Fruit fly (Drosophila melanogaster) whole organism, embryonic: Measurements from ENCODE around the gene Cpr65Ea.

Source experiments
- CG10147 ChIP-seq: fragments of 200-800 bp; sonication (Bioruptor generic); optimal IDR thresholded peaks from 2 replicates; lab custom pipeline; 2019; ENCODE audit warnings: missing biosample characterization, mild to moderate bottlenecking, missing genetic modification characterization, moderate library complexity
- CG10366 ChIP-seq: fragments of 200-800 bp; sonication (Bioruptor generic); IDR thresholded peaks from 2 replicates; pipeline ENCODE4 v1.3.6; 2022; ENCODE audit warnings: missing biosample characterization, missing genetic modification characterization
- CG11247 ChIP-seq: fragments of 200-800 bp; sonication (Bioruptor generic); IDR thresholded peaks from 2 replicates; pipeline ENCODE4 v1.3.6; 2022; ENCODE audit warnings: missing biosample characterization, missing genetic modification characterization
- CG12104 ChIP-seq: fragments of 200-800 bp; sonication (Bioruptor generic); optimal IDR thresholded peaks from 3 replicates; lab custom pipeline; 2016; ENCODE audit warnings: missing biosample characterization, missing genetic modification characterization
- CG12155 ChIP-seq: fragments of 200-800 bp; sonication (Bioruptor generic); optimal IDR thresholded peaks from 3 replicates; lab custom pipeline; 2016; ENCODE audit warnings: missing biosample characterization, missing genetic modification characterization
- CG13123 ChIP-seq: fragments of 200-800 bp; sonication (Bioruptor generic); optimal IDR thresholded peaks from 2 replicates; lab custom pipeline; 2016; ENCODE audit warnings: missing biosample characterization, missing genetic modification characterization
- CG13624 ChIP-seq: fragments of 200-800 bp; sonication (Bioruptor generic); optimal IDR thresholded peaks from 2 replicates; lab custom pipeline; 2016; ENCODE audit warnings: missing biosample characterization, missing genetic modification characterization
- CG17186 ChIP-seq: fragments of 200-800 bp; sonication (Bioruptor generic); optimal IDR thresholded peaks from 3 replicates; lab custom pipeline; 2017; ENCODE audit warnings: missing biosample characterization, missing genetic modification reagents, missing genetic modification characterization
- CG17328 ChIP-seq: fragments of 200-800 bp; sonication (Bioruptor generic); IDR thresholded peaks from 2 replicates; pipeline ENCODE4 v1.3.6; 2022; ENCODE audit warnings: missing biosample characterization, missing genetic modification characterization
- CG17385 ChIP-seq: fragments of 200-800 bp; sonication (Bioruptor generic); optimal IDR thresholded peaks from 3 replicates; lab custom pipeline; 2018; ENCODE audit warnings: missing biosample characterization, mild to moderate bottlenecking, missing genetic modification characterization
- CG17612 ChIP-seq: fragments of 200-800 bp; sonication (Bioruptor generic); IDR thresholded peaks from 2 replicates; pipeline ENCODE4 v1.3.6; 2022; ENCODE audit warnings: missing biosample characterization, missing genetic modification characterization
- CG1792 ChIP-seq: fragments of 200-800 bp; sonication (Bioruptor generic); optimal IDR thresholded peaks from 2 replicates; lab custom pipeline; 2016; ENCODE audit warnings: missing biosample characterization, missing genetic modification characterization
- CG3163 ChIP-seq: fragments of 200-800 bp; sonication (Bioruptor generic); optimal IDR thresholded peaks from 3 replicates; lab custom pipeline; 2016; ENCODE audit warnings: missing biosample characterization, missing genetic modification characterization
- CG4328 ChIP-seq: fragments of 200-800 bp; sonication (Bioruptor generic); optimal IDR thresholded peaks from 3 replicates; lab custom pipeline; 2017; ENCODE audit warnings: missing biosample characterization, missing genetic modification reagents, missing genetic modification characterization
- CG4424 ChIP-seq: fragments of 200-800 bp; sonication (Bioruptor generic); optimal IDR thresholded peaks from 3 replicates; lab custom pipeline; 2016; ENCODE audit warnings: missing biosample characterization, missing genetic modification characterization
- CG4617 ChIP-seq: fragments of 200-800 bp; sonication (Bioruptor generic); optimal IDR thresholded peaks from 3 replicates; lab custom pipeline; 2016; ENCODE audit warnings: missing biosample characterization, missing genetic modification characterization, borderline replicate concordance
- CG4730 ChIP-seq: fragments of 200-800 bp; sonication (Bioruptor generic); IDR thresholded peaks from 2 replicates; pipeline ENCODE4 v1.3.6; 2022; ENCODE audit warnings: missing biosample characterization, missing genetic modification characterization
- CG5245 ChIP-seq: fragments of 200-800 bp; sonication (Bioruptor generic); optimal IDR thresholded peaks from 3 replicates; lab custom pipeline; 2016; ENCODE audit warnings: missing biosample characterization, missing genetic modification characterization
- CG6654 ChIP-seq: fragments of 200-800 bp; sonication (Bioruptor generic); optimal IDR thresholded peaks from 2 replicates; lab custom pipeline; 2017; ENCODE audit warnings: missing biosample characterization, mild to moderate bottlenecking, missing genetic modification characterization
- CG6854 ChIP-seq: fragments of 200-800 bp; sonication (Bioruptor generic); optimal IDR thresholded peaks from 3 replicates; lab custom pipeline; 2017; ENCODE audit warnings: missing biosample characterization, mild to moderate bottlenecking, missing genetic modification characterization
- CG7372 ChIP-seq: fragments of 200-800 bp; sonication (Bioruptor generic); IDR thresholded peaks from 2 replicates; pipeline ENCODE4 v1.3.6; 2022; ENCODE audit warnings: missing biosample characterization, missing genetic modification characterization
- Chrac-16 ChIP-seq: fragments of 200-800 bp; sonication (Bioruptor generic); optimal IDR thresholded peaks from 3 replicates; lab custom pipeline; 2016; ENCODE audit warnings: missing biosample characterization, missing genetic modification characterization
- CoRest ChIP-seq: fragments of 200-800 bp; sonication (Bioruptor generic); optimal IDR thresholded peaks from 3 replicates; lab custom pipeline; 2018; ENCODE audit warnings: missing biosample characterization, mild to moderate bottlenecking, missing genetic modification characterization, moderate library complexity
- Dfd ChIP-seq, 2 experiments: fragments of >200 bp; optimal IDR thresholded peaks; 2 replicates each; lab custom pipeline; 2017; ENCODE audit warnings: missing biosample characterization in 2 of 2, missing genetic modification characterization in 2 of 2
- Dref ChIP-seq: fragments of 200-800 bp; sonication (Bioruptor generic); IDR thresholded peaks from 2 replicates; pipeline ENCODE4 v1.3.6; 2022; ENCODE audit warnings: missing biosample characterization, missing genetic modification characterization
- Lim3 ChIP-seq: fragments of 200-800 bp; sonication (Bioruptor generic); IDR thresholded peaks from 2 replicates; pipeline ENCODE4 v1.3.6; 2022; ENCODE audit warnings: missing biosample characterization, missing genetic modification characterization
- NFAT ChIP-seq: fragments of 200-800 bp; sonication (Bioruptor generic); IDR thresholded peaks from 2 replicates; pipeline ENCODE4 v1.3.6; 2022; ENCODE audit warnings: missing biosample characterization, missing genetic modification characterization
- PHDP ChIP-seq: fragments of 200-800 bp; sonication (Bioruptor generic); optimal IDR thresholded peaks from 3 replicates; lab custom pipeline; 2018; ENCODE audit warnings: missing biosample characterization, mild to moderate bottlenecking, missing genetic modification characterization, moderate library complexity
- Spps ChIP-seq: fragments of 200-800 bp; sonication (Bioruptor generic); optimal IDR thresholded peaks from 2 replicates; lab custom pipeline; 2018; ENCODE audit warnings: missing biosample characterization, mild to moderate bottlenecking, missing genetic modification characterization
- ato ChIP-seq: fragments of 200-800 bp; sonication (Bioruptor generic); IDR thresholded peaks from 2 replicates; pipeline ENCODE4 v1.3.6; 2022; ENCODE audit warnings: missing biosample characterization, missing genetic modification characterization; ENCODE audit not compliant: partially characterized antibody
- br ChIP-seq: fragments of >200 bp; optimal IDR thresholded peaks from 2 replicates; lab custom pipeline; 2017
- chif ChIP-seq, 2 experiments: fragments of 200-800 bp; sonication (Bioruptor generic); optimal IDR thresholded peaks; 3 replicates each; lab custom pipeline; 2016; ENCODE audit warnings: missing biosample characterization in 2 of 2, missing genetic modification characterization in 2 of 2
- chn ChIP-seq: fragments of 200-800 bp; sonication (Bioruptor generic); optimal IDR thresholded peaks from 2 replicates; lab custom pipeline; 2016; ENCODE audit warnings: missing biosample characterization, missing genetic modification characterization
- exex ChIP-seq: fragments of 200-800 bp; sonication (Bioruptor generic); optimal IDR thresholded peaks from 4 replicates; lab custom pipeline; 2018; ENCODE audit warnings: missing biosample characterization, mild to moderate bottlenecking, missing genetic modification characterization, moderate library complexity
- fru ChIP-seq: fragments of >200 bp; optimal IDR thresholded peaks from 2 replicates; lab custom pipeline; 2017
- ftz-f1 ChIP-seq: fragments of 200-800 bp; sonication (Bioruptor generic); optimal IDR thresholded peaks from 2 replicates; lab custom pipeline; 2016; ENCODE audit warnings: missing biosample characterization, missing genetic modification characterization
- gsb ChIP-seq: fragments of 200-800 bp; sonication (Bioruptor generic); IDR thresholded peaks from 2 replicates; pipeline ENCODE4 v1.3.6; 2022; ENCODE audit warnings: missing biosample characterization, missing genetic modification characterization
- ind ChIP-seq: fragments of 200-800 bp; sonication (Bioruptor generic); optimal IDR thresholded peaks from 3 replicates; lab custom pipeline; 2016; ENCODE audit warnings: missing biosample characterization, missing genetic modification characterization
- jigr1 ChIP-seq: fragments of 200-800 bp; sonication (Bioruptor generic); IDR thresholded peaks from 3 replicates; pipeline ENCODE4 v1.3.6; 2022; ENCODE audit warnings: missing biosample characterization, missing genetic modification characterization
- kni ChIP-seq: fragments of 200-800 bp; sonication (Bioruptor generic); optimal IDR thresholded peaks from 3 replicates; lab custom pipeline; 2017; ENCODE audit warnings: mild to moderate bottlenecking, missing biosample characterization, missing genetic modification reagents, missing genetic modification characterization
- nom ChIP-seq: fragments of 200-800 bp; sonication (Bioruptor generic); optimal IDR thresholded peaks from 2 replicates; lab custom pipeline; 2017; ENCODE audit warnings: missing biosample characterization, missing genetic modification characterization, mild to moderate bottlenecking, moderate library complexity, missing genetic modification reagents
- pan ChIP-seq, 4 experiments: fragments of >200 bp in 3 of 4; fragments of 200-800 bp in 1 of 4; sonication (Bioruptor generic) in 1 of 4; optimal IDR thresholded peaks in 3 of 4; IDR thresholded peaks in 1 of 4; 2 replicates each; pipeline versions ENCODE4 v1.3.6 to Lab custom; 2017 to 2022; ENCODE audit warnings: missing biosample characterization in 2 of 4, missing genetic modification characterization in 2 of 4, mixed read lengths in 1 of 4
- sc ChIP-seq, 3 experiments: fragments of >200 bp in 2 of 3; fragments of 200-800 bp in 1 of 3; sonication (Bioruptor generic) in 1 of 3; optimal IDR thresholded peaks; 2 replicates in 2 of 3; 3 replicates in 1 of 3; lab custom pipeline; 2017; ENCODE audit warnings: mild to moderate bottlenecking in 1 of 3, missing biosample characterization in 1 of 3, missing genetic modification characterization in 1 of 3, missing genetic modification reagents in 1 of 3
- seq ChIP-seq: fragments of 200-800 bp; sonication (Bioruptor generic); IDR thresholded peaks from 2 replicates; pipeline ENCODE4 v1.3.6; 2022; ENCODE audit warnings: missing biosample characterization, missing genetic modification characterization
- slbo ChIP-seq: fragments of 200-800 bp; sonication (Bioruptor generic); IDR thresholded peaks from 2 replicates; pipeline ENCODE4 v1.3.6; 2022; ENCODE audit warnings: missing biosample characterization, missing genetic modification characterization
- slou ChIP-seq: fragments of 200-800 bp; sonication (Bioruptor generic); optimal IDR thresholded peaks from 3 replicates; lab custom pipeline; 2016; ENCODE audit warnings: missing biosample characterization, missing genetic modification characterization
- tap ChIP-seq: fragments of 200-800 bp; optimal IDR thresholded peaks from 3 replicates; lab custom pipeline; 2019; ENCODE audit warnings: missing biosample characterization, mild to moderate bottlenecking, missing genetic modification characterization, moderate library complexity
- usp ChIP-seq: fragments of >200 bp; optimal IDR thresholded peaks from 2 replicates; lab custom pipeline; 2017; ENCODE audit warnings: missing biosample characterization, missing genetic modification characterization
- wdn ChIP-seq: fragments of 200-800 bp; sonication (Bioruptor generic); IDR thresholded peaks from 2 replicates; pipeline ENCODE4 v1.3.6; 2022; ENCODE audit warnings: missing biosample characterization, missing genetic modification characterization
- yki ChIP-seq: fragments of >200 bp; optimal IDR thresholded peaks from 3 replicates; lab custom pipeline; 2018
- z ChIP-seq: fragments of 200-800 bp; sonication (Bioruptor generic); IDR thresholded peaks from 3 replicates; pipeline ENCODE4 v1.3.6; 2022; ENCODE audit warnings: missing biosample characterization, missing genetic modification characterization
- zen2 ChIP-seq: fragments of 200-800 bp; sonication (Bioruptor generic); IDR thresholded peaks from 3 replicates; pipeline ENCODE4 v1.3.6; 2022; ENCODE audit warnings: missing biosample characterization, missing genetic modification characterization; ENCODE audit not compliant: partially characterized antibody

The Cpr65Ea gene

dm6 chr3L:7090764-7091163 is 4.4 kb upstream of the Cpr65Ea start (continued):
- TF ChIP-seq exex (tag; lab: Kevin White, UChicago) (peak; percentile 20), chif (GFP tag; optimal IDR thresholded peaks at IDR 0.05; lab: Kevin White, UChicago) (peak in 1 of 2 experiments; percentile 40), PHDP (tag; lab: Kevin White, UChicago) (peak; percentile 28), CG11247 (peak; percentile 65), ato (GFP tag; lab: Robert Waterston, UW) (no peak), Dfd (GFP tag; optimal IDR thresholded peaks at IDR 0.05; lab: Kevin White, UChicago) (no peak), ftz-f1 (GFP tag; lab: Kevin White, UChicago) (no peak), fru (lab: Kevin White, UChicago) (no peak), gsb (GFP tag; lab: Robert Waterston, UW) (peak; percentile 40; the same call in 1 of the 2 replicates), ind (GFP tag; lab: Kevin White, UChicago) (peak; percentile 71), pan (optimal IDR thresholded peaks at IDR 0.05; lab: Kevin White, UChicago) (no peak), pan (GFP tag; optimal IDR thresholded peaks at IDR 0.05 in 1 of 2, IDR thresholded peaks at IDR 0.05 in 1 of 2) (peak in 1 of 2 experiments; percentile 89), Spps (tag; lab: Kevin White, UChicago) (peak; percentile 5), CG17328 (peak; percentile 69), z (GFP tag; lab: Robert Waterston, UW) (no peak), kni (GFP tag; lab: Kevin White, UChicago) (no peak), sc (optimal IDR thresholded peaks at IDR 0.05; lab: Kevin White, UChicago) (no peak), sc (GFP tag; optimal IDR thresholded peaks at IDR 0.05; lab: Kevin White, UChicago) (no peak), slbo (GFP tag; lab: Robert Waterston, UW) (peak; percentile 51), slou (GFP tag; lab: Kevin White, UChicago) (no peak), CG12155 (GFP tag; lab: Kevin White, UChicago) (no peak), CG10366 (GFP tag; lab: Robert Waterston, UW) (peak; percentile 58), CG7372 (GFP tag; lab: Robert Waterston, UW) (peak; percentile 67), CG4424 (GFP tag; lab: Kevin White, UChicago) (peak; percentile 69), yki (lab: Kevin White, UChicago) (no peak), CG13624 (GFP tag; lab: Kevin White, UChicago) (peak; percentile 2), CG6654 (GFP tag; lab: Kevin White, UChicago) (no peak), wdn (GFP tag; lab: Robert Waterston, UW) (no peak), CG10147 (GFP tag; lab: Kevin White, UChicago) (peak; percentile 62), jigr1 (GFP tag; lab: Robert Waterston, UW) (peak; percentile 63; the same call in 1 of the 3 replicates), CoRest (peak; percentile 53), usp (GFP tag; lab: Kevin White, UChicago) (no peak), Dref (GFP tag; lab: Robert Waterston, UW) (no peak), nom (GFP tag; lab: Kevin White, UChicago) (no peak), seq (peak; percentile 40; the same call in 1 of the 2 replicates), CG12104 (GFP tag; lab: Kevin White, UChicago) (peak; percentile 27), NFAT (GFP tag; lab: Robert Waterston, UW) (no peak), chn (GFP tag; lab: Kevin White, UChicago) (peak; percentile 23), br (no peak), Chrac-16 (GFP tag; lab: Kevin White, UChicago) (peak; percentile 25), Lim3 (GFP tag; lab: Robert Waterston, UW) (0 out of 2 replicates have a peak, but pooled peaks have one; percentile 61), CG17186 (GFP tag; lab: Kevin White, UChicago) (no peak), CG4730 (GFP tag; lab: Robert Waterston, UW) (peak; percentile 56), CG13123 (GFP tag; lab: Kevin White, UChicago) (no peak), tap (tag; lab: Kevin White, UChicago) (peak; percentile 83), CG1792 (GFP tag; lab: Kevin White, UChicago) (peak; percentile 39), CG4617 (no peak), CG17385 (GFP tag; lab: Kevin White, UChicago) (peak; percentile 52), CG6854 (GFP tag; lab: Kevin White, UChicago) (peak; percentile 22), CG5245 (GFP tag; lab: Kevin White, UChicago) (peak; percentile 60), zen2 (GFP tag; lab: Robert Waterston, UW) (no peak), CG17612 (GFP tag; lab: Robert Waterston, UW) (no peak), CG3163 (GFP tag; lab: Kevin White, UChicago) (peak; percentile 16), CG4328 (GFP tag; lab: Kevin White, UChicago) (no peak)
